Worm (Caenorhabditis elegans) whole organism, early embryonic: ENCODE results near the gene dhs-24.

ENCODE experiments used
- B0310.2 ChIP-seq: sonication (generic microtip); optimal IDR thresholded peaks from 2 replicates; lab custom pipeline; 2016; ENCODE audit warnings: mild to moderate bottlenecking, missing genetic modification characterization, missing compliant biosample characterization
- F13C5.2 ChIP-seq: sonication (generic microtip); optimal IDR thresholded peaks from 2 replicates; lab custom pipeline; 2017; ENCODE audit warnings: mild to moderate bottlenecking, missing genetic modification characterization, inconsistent platforms, missing compliant biosample characterization
- aly-1 ChIP-seq: sonication (generic microtip); optimal IDR thresholded peaks from 2 replicates; lab custom pipeline; 2016; ENCODE audit warnings: missing genetic modification characterization, missing compliant biosample characterization
- ama-1 ChIP-seq: fragments of 150-350 bp; optimal IDR thresholded peaks from 2 replicates; lab custom pipeline; 2014
- ceh-13 ChIP-seq: fragments of 200-800 bp; sonication (Bioruptor generic); optimal IDR thresholded peaks from 2 replicates; lab custom pipeline; 2018; ENCODE audit warnings: mild to moderate bottlenecking, missing genetic modification characterization, missing compliant biosample characterization
- ceh-36 ChIP-seq: sonication (generic microtip); optimal IDR thresholded peaks from 2 replicates; lab custom pipeline; 2016; ENCODE audit warnings: missing genetic modification characterization, inconsistent platforms, missing compliant biosample characterization
- ets-7 ChIP-seq: sonication (generic microtip); optimal IDR thresholded peaks from 2 replicates; lab custom pipeline; 2016; ENCODE audit warnings: missing genotype, missing genetic modification characterization, missing compliant biosample characterization
- flt-1 ChIP-seq: fragments of 200-800 bp; sonication (Bioruptor generic); IDR thresholded peaks from 2 replicates; pipeline ENCODE4 v1.3.6; 2022; ENCODE audit warnings: missing genetic modification characterization, missing compliant biosample characterization
- hmbx-1 ChIP-seq: sonication (generic microtip); optimal IDR thresholded peaks from 2 replicates; lab custom pipeline; 2016; ENCODE audit warnings: mild to moderate bottlenecking, missing genetic modification characterization, missing compliant biosample characterization
- hmg-4 ChIP-seq: fragments of 200-800 bp; sonication (Bioruptor generic); optimal IDR thresholded peaks from 2 replicates; lab custom pipeline; 2018; ENCODE audit warnings: mild to moderate bottlenecking, missing genetic modification characterization, missing compliant biosample characterization
- hnd-1 ChIP-seq: sonication (generic microtip); optimal IDR thresholded peaks from 2 replicates; lab custom pipeline; 2016; ENCODE audit warnings: missing genetic modification characterization, missing compliant biosample characterization
- pes-1 ChIP-seq: fragments of 200-800 bp; sonication (Bioruptor generic); IDR thresholded peaks from 2 replicates; pipeline ENCODE4 v1.3.6; 2022; ENCODE audit warnings: missing genetic modification reagents, missing genetic modification characterization, missing compliant biosample characterization
- scrt-1 ChIP-seq: fragments of 200-800 bp; sonication (Bioruptor generic); IDR thresholded peaks from 2 replicates; pipeline ENCODE4 v1.3.6; 2022; ENCODE audit warnings: missing genetic modification characterization, missing compliant biosample characterization
- sea-1 ChIP-seq: fragments of 200-800 bp; sonication (Bioruptor generic); conservative IDR thresholded peaks from 2 replicates; pipeline ENCODE4 v1.3.6; 2022; ENCODE audit warnings: missing genetic modification characterization, missing compliant biosample characterization
- tbx-11 ChIP-seq: fragments of 200-800 bp; sonication (Bioruptor generic); IDR thresholded peaks from 2 replicates; pipeline ENCODE4 v1.3.6; 2022; ENCODE audit warnings: missing genetic modification characterization, missing compliant biosample characterization
- tbx-37 ChIP-seq: fragments of 200-800 bp; sonication (Bioruptor generic); conservative IDR thresholded peaks from 2 replicates; pipeline ENCODE4 v1.3.6; 2022; ENCODE audit warnings: missing genetic modification reagents, missing genetic modification characterization, missing compliant biosample characterization
- tra-4 ChIP-seq: sonication (generic microtip); optimal IDR thresholded peaks from 2 replicates; lab custom pipeline; 2017; ENCODE audit warnings: missing genetic modification characterization, missing compliant biosample characterization

dhs-24 gene

DNA sequence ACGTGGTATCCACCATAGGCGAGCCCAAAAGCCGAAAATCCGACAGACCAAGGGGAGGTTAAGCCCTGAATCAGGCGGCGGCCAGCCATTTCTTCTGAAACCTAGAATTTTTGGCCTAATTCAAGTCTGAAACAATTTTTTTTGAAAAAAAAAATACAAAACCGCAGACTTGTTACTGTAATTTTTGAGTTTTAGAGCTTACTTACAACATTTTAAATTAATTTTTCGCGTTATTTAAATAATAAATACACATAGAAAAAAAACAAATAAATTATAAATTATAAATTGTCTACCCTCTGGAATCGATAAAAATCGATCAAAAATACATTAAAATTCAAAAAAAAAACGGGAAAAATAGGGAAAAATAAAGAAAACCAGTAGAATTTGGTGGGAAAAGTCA, at the start of gene dhs-24:
Gene dhs-24 (minus strand): TSS at position 101 of the 400 bp plus-strand sequence.
- TF ChIP-seq hnd-1 (tag; lab: Kevin White, UChicago) (no peak), hmbx-1 (tag; lab: Kevin White, UChicago) (no peak), tbx-11 (GFP tag; lab: Robert Waterston, UW) (no peak), scrt-1 (no peak), ama-1 (lab: Kevin White, UChicago) (no peak), F13C5.2 (tag; lab: Kevin White, UChicago) (no peak), tra-4 (no peak), aly-1 (tag; lab: Kevin White, UChicago) (no peak), hmg-4 (GFP tag; lab: Kevin White, UChicago) (no peak), tbx-37 (GFP tag; lab: Robert Waterston, UW) (no peak), B0310.2 (tag; lab: Kevin White, UChicago) (no peak), ceh-13 (no peak), ceh-36 (tag; lab: Kevin White, UChicago) (no peak), sea-1 (no peak), flt-1 (GFP tag; lab: Robert Waterston, UW) (no peak)

- no peak for TF ChIP-seq ceh-36 (tag; lab: Kevin White, UChicago)
- TF ChIP-seq B0310.2 (tag; lab: Kevin White, UChicago): no peak
- TF ChIP-seq ceh-13: no peak
- TF ChIP-seq ets-7 (tag; lab: Kevin White, UChicago): no peak
- no peak for TF ChIP-seq tbx-11 (GFP tag; lab: Robert Waterston, UW)
- TF ChIP-seq aly-1 (tag; lab: Kevin White, UChicago): no peak
- no peak for TF ChIP-seq ama-1 (lab: Kevin White, UChicago)
- no peak for TF ChIP-seq F13C5.2 (tag; lab: Kevin White, UChicago)
- TF ChIP-seq sea-1: no peak
- no peak for TF ChIP-seq tbx-37 (GFP tag; lab: Robert Waterston, UW)
- no peak for TF ChIP-seq hmbx-1 (tag; lab: Kevin White, UChicago)
- TF ChIP-seq hnd-1 (tag; lab: Kevin White, UChicago): no peak
- no peak for TF ChIP-seq pes-1 (GFP tag; lab: Robert Waterston, UW)
- TF ChIP-seq hmg-4 (GFP tag; lab: Kevin White, UChicago): no peak
- no peak for TF ChIP-seq tra-4
- no peak for TF ChIP-seq scrt-1
These were observed 48.2 kb upstream of the dhs-24 start for ce11 chrV:19994665-19995064.

- TF ChIP-seq flt-1 (GFP tag; lab: Robert Waterston, UW): no peak
- TF ChIP-seq sea-1: no peak
- no peak for TF ChIP-seq ceh-36 (tag; lab: Kevin White, UChicago)
- TF ChIP-seq aly-1 (tag; lab: Kevin White, UChicago): no peak
- no peak for TF ChIP-seq F13C5.2 (tag; lab: Kevin White, UChicago)
- no peak for TF ChIP-seq hmg-4 (GFP tag; lab: Kevin White, UChicago)
- no peak for TF ChIP-seq ets-7 (tag; lab: Kevin White, UChicago)
- no peak for TF ChIP-seq tbx-11 (GFP tag; lab: Robert Waterston, UW)
- TF ChIP-seq scrt-1: no peak
- no peak for TF ChIP-seq pes-1 (GFP tag; lab: Robert Waterston, UW)
- TF ChIP-seq hmbx-1 (tag; lab: Kevin White, UChicago): no peak
- no peak for TF ChIP-seq ama-1 (lab: Kevin White, UChicago)
- no peak for TF ChIP-seq B0310.2 (tag; lab: Kevin White, UChicago)
- TF ChIP-seq ceh-13: no peak
- TF ChIP-seq tra-4: no peak
- no peak for TF ChIP-seq hnd-1 (tag; lab: Kevin White, UChicago)
These were observed 47.7 kb upstream of the dhs-24 start, which contains the start of gene Y60A3A.25 for ce11 chrV:19994093-19994492. TSS of gene Y60A3A.25 (minus strand) at chrV:19994193.

DNA sequence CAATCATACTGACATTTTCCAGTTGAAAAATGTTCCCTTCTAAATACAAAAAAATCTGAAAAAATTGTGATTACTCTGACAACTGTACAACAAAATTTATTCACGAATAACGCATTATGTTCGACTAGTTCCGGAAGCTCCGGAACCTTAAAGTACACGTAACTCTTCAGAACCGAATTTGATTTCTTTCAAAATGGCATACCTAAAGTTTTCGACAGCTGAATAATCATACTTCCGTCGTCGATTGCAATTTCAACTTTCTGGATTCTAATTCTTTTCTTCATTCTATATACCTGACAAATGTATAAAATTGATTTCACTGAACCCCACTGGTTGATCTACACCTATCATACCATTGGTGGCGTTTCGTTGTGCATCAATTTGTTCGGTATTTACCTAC, 41.3 kb upstream of the dhs-24 start, which contains the start of gene sri-67:
Gene sri-67 (plus strand): TSS at position 301 of the 400 bp plus-strand sequence.
- no peak for TF ChIP-seq scrt-1
- no peak for TF ChIP-seq ama-1 (lab: Kevin White, UChicago)
- no peak for TF ChIP-seq tra-4
- no peak for TF ChIP-seq hmbx-1 (tag; lab: Kevin White, UChicago)
- TF ChIP-seq ets-7 (tag; lab: Kevin White, UChicago): no peak
- TF ChIP-seq aly-1 (tag; lab: Kevin White, UChicago): no peak
- no peak for TF ChIP-seq hnd-1 (tag; lab: Kevin White, UChicago)
- no peak for TF ChIP-seq tbx-11 (GFP tag; lab: Robert Waterston, UW)
- no peak for TF ChIP-seq hmg-4 (GFP tag; lab: Kevin White, UChicago)
- TF ChIP-seq flt-1 (GFP tag; lab: Robert Waterston, UW): no peak
- TF ChIP-seq sea-1: no peak
- TF ChIP-seq ceh-36 (tag; lab: Kevin White, UChicago): no peak
- no peak for TF ChIP-seq ceh-13
- TF ChIP-seq tbx-37 (GFP tag; lab: Robert Waterston, UW): no peak
- no peak for TF ChIP-seq B0310.2 (tag; lab: Kevin White, UChicago)
- no peak for TF ChIP-seq F13C5.2 (tag; lab: Kevin White, UChicago)

- TF ChIP-seq sea-1: no peak
- no peak for TF ChIP-seq flt-1 (GFP tag; lab: Robert Waterston, UW)
- no peak for TF ChIP-seq B0310.2 (tag; lab: Kevin White, UChicago)
- no peak for TF ChIP-seq pes-1 (GFP tag; lab: Robert Waterston, UW)
- TF ChIP-seq scrt-1: no peak
- no peak for TF ChIP-seq ceh-36 (tag; lab: Kevin White, UChicago)
- TF ChIP-seq tbx-11 (GFP tag; lab: Robert Waterston, UW): no peak
- TF ChIP-seq tbx-37 (GFP tag; lab: Robert Waterston, UW): no peak
- TF ChIP-seq hmg-4 (GFP tag; lab: Kevin White, UChicago): no peak
- TF ChIP-seq hnd-1 (tag; lab: Kevin White, UChicago): no peak
- no peak for TF ChIP-seq hmbx-1 (tag; lab: Kevin White, UChicago)
- no peak for TF ChIP-seq ceh-13
- no peak for TF ChIP-seq ets-7 (tag; lab: Kevin White, UChicago)
- no peak for TF ChIP-seq tra-4
- no peak for TF ChIP-seq aly-1 (tag; lab: Kevin White, UChicago)
- TF ChIP-seq ama-1 (lab: Kevin White, UChicago): no peak
- TF ChIP-seq F13C5.2 (tag; lab: Kevin White, UChicago): no peak
These were observed 40.4 kb upstream of the dhs-24 start for ce11 chrV:19986788-19987187.

DNA sequence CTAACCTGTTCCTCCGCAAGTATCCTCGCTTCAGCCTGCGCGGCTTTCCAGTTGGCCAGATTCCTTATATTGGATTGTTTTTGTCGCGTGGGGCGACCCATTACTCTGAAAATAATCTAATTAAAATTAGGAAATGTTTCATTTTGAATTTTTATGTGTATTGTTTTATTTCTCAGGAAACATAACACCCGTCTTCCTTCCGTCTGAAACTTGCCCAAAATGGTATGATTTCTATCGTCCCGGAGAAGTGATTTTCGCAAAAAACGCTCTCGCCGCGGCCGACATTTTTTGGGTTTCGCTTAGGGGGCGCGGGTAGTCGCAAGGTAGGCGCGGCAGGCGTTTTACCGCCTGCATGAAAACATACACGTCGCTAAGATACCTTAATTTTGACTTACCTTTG, 39.8 kb upstream of the dhs-24 start, which contains the start of gene clec-260:
Gene clec-260 (minus strand): TSS at position 101 of the 400 bp plus-strand sequence.
- TF ChIP-seq pes-1 (GFP tag; lab: Robert Waterston, UW) (no peak), F13C5.2 (tag; lab: Kevin White, UChicago) (no peak), sea-1 (no peak), aly-1 (tag; lab: Kevin White, UChicago) (no peak), B0310.2 (tag; lab: Kevin White, UChicago) (no peak), hnd-1 (tag; lab: Kevin White, UChicago) (no peak), ets-7 (tag; lab: Kevin White, UChicago) (no peak)
